Worm (Caenorhabditis elegans): Measurements from ENCODE around the gene B0222.11.

B0222.11 gene

ce11 chrV:9175218-9175837, 7.3 kb upstream of the B0222.11 start, which contains the start of gene spas-1:
TSS of gene spas-1 (plus strand) at chrV:9175789.
- TF ChIP-seq snu-23 (GFP tag; optimal IDR thresholded peaks at IDR 0.05) (peak; percentile 93), mdl-1 (tag; optimal IDR thresholded peaks at IDR 0.05) (peak in 1 of 2 experiments; percentile 79), swsn-7 (tag; optimal IDR thresholded peaks at IDR 0.05) (peak; percentile 92), ceh-63 (GFP tag; optimal IDR thresholded peaks at IDR 0.05) (no peak), F16B12.6 (tag; optimal IDR thresholded peaks at IDR 0.05) (peak; percentile 59), nhr-90 (tag; optimal IDR thresholded peaks at IDR 0.05; ENCODE audit: poor library complexity) (peak; percentile 92), ets-5 (GFP tag; IDR thresholded peaks at IDR 0.05) (no peak), sup-37 (GFP tag; optimal IDR thresholded peaks at IDR 0.05) (peak; percentile 21), zag-1 (tag; optimal IDR thresholded peaks at IDR 0.05) (no peak), skn-1 (tag; optimal IDR thresholded peaks at IDR 0.05) (peak; percentile 88), blmp-1 (tag; optimal IDR thresholded peaks at IDR 0.05) (peak; percentile 90), nhr-71 (tag; optimal IDR thresholded peaks at IDR 0.05) (peak; percentile 95), nhr-84 (tag; optimal IDR thresholded peaks at IDR 0.05) (no peak), ceh-90 (tag; optimal IDR thresholded peaks at IDR 0.05) (no peak), fkh-8 (tag; optimal IDR thresholded peaks at IDR 0.05) (peak; percentile 77), fos-1 (tag; optimal IDR thresholded peaks at IDR 0.05) (peak; percentile 75), egl-13 (tag; optimal IDR thresholded peaks at IDR 0.05) (peak; percentile 79), mep-1 (tag; optimal IDR thresholded peaks at IDR 0.05) (peak; percentile 98), nhr-47 (tag; optimal IDR thresholded peaks at IDR 0.05) (peak; percentile 94), snpc-4 (tag; optimal IDR thresholded peaks at IDR 0.05) (peak; percentile 91), efl-1 (optimal IDR thresholded peaks at IDR 0.05) (peak; percentile 89 to 98), efl-1 (GFP tag; optimal IDR thresholded peaks at IDR 0.05 in 1 of 2) (peak; percentile 97 to 100), fkh-4 (tag; optimal IDR thresholded peaks at IDR 0.05; ENCODE audit: borderline replicate concordance) (no peak), pag-3 (tag; optimal IDR thresholded peaks at IDR 0.05; ENCODE audit: borderline replicate concordance, insufficient read depth) (peak; percentile 19), ces-1 (GFP tag; optimal IDR thresholded peaks at IDR 0.05) (no peak), isw-1 (GFP tag; IDR thresholded peaks at IDR 0.05) (peak; percentile 82), ztf-11 (tag; optimal IDR thresholded peaks at IDR 0.05) (peak in 1 of 2 experiments; percentile 62), dpl-1 (GFP tag; optimal IDR thresholded peaks at IDR 0.05) (peak; percentile 98), unc-86 (tag; optimal IDR thresholded peaks at IDR 0.05) (peak; percentile 88), grh-1 (GFP tag; IDR thresholded peaks at IDR 0.05) (peak; percentile 81), unc-30 (tag; optimal IDR thresholded peaks at IDR 0.05) (peak; percentile 42), elt-3 (tag; optimal IDR thresholded peaks at IDR 0.05) (peak in 3 of 6 experiments; percentile 47 to 87 (median 87)), ztf-4 (tag; optimal IDR thresholded peaks at IDR 0.05) (peak; percentile 76), unc-130 (tag; optimal IDR thresholded peaks at IDR 0.05) (peak; percentile 88), xbp-1 (tag; optimal IDR thresholded peaks at IDR 0.05) (peak; percentile 92), ceh-82 (tag; optimal IDR thresholded peaks at IDR 0.05) (peak; percentile 76 to 91 (median 84)), C04F5.9 (tag; optimal IDR thresholded peaks at IDR 0.05) (peak; percentile 70), elt-2 (tag; optimal IDR thresholded peaks at IDR 0.05) (peak; percentile 81), lir-3 (tag; optimal IDR thresholded peaks at IDR 0.05; ENCODE audit: poor library complexity) (peak; percentile 66), ama-1 (optimal IDR thresholded peaks at IDR 0.05) (peak; percentile 77), tbx-2 (tag; optimal IDR thresholded peaks at IDR 0.05) (peak; percentile 92), lin-13 (GFP tag; optimal IDR thresholded peaks at IDR 0.05) (peak; percentile 86), lin-15B (tag; optimal IDR thresholded peaks at IDR 0.05) (peak; percentile 78), mef-2 (tag; optimal IDR thresholded peaks at IDR 0.05) (peak; percentile 32), aly-2 (tag; optimal IDR thresholded peaks at IDR 0.05) (peak; percentile 66), unc-98 (GFP tag; IDR thresholded peaks at IDR 0.05) (no peak), C16A3.4 (tag; optimal IDR thresholded peaks at IDR 0.05) (peak; percentile 91), hpl-2 (GFP tag; optimal IDR thresholded peaks at IDR 0.05) (no peak), dsc-1 (tag; optimal IDR thresholded peaks at IDR 0.05) (peak; percentile 85), lin-14 (GFP tag; optimal IDR thresholded peaks at IDR 0.05) (peak; percentile 92), irx-1 (tag; optimal IDR thresholded peaks at IDR 0.05) (peak; percentile 79), lin-39 (tag; optimal IDR thresholded peaks at IDR 0.05) (peak; percentile 94), nhr-12 (tag; optimal IDR thresholded peaks at IDR 0.05) (no peak)
